Worm (Caenorhabditis elegans) whole organism, young adult: ENCODE results near the gene H20J04.6.

ENCODE experiments used
- D2030.7 ChIP-seq: fragments of 200-800 bp; sonication (Bioruptor generic); IDR thresholded peaks from 2 replicates; pipeline ENCODE4 v1.3.6; 2022; ENCODE audit warnings: missing genetic modification reagents, missing genetic modification characterization, missing compliant biosample characterization
- F23B12.7 ChIP-seq: sonication (generic microtip); optimal IDR thresholded peaks from 2 replicates; lab custom pipeline; 2017; ENCODE audit warnings: missing genetic modification characterization, mild to moderate bottlenecking, missing compliant biosample characterization, antibody characterized with exemption, moderate library complexity; ENCODE audit not compliant: insufficient read depth
- Y53F4B.3 ChIP-seq: fragments of 200-800 bp; sonication (Bioruptor generic); IDR thresholded peaks from 2 replicates; pipeline ENCODE4 v1.3.6; 2022; ENCODE audit warnings: missing genetic modification reagents, missing genetic modification characterization, missing compliant biosample characterization
- Y53G8AR.9 ChIP-seq: fragments of 200-800 bp; sonication (Bioruptor generic); conservative IDR thresholded peaks from 2 replicates; pipeline ENCODE4 v1.3.6; 2022; ENCODE audit warnings: missing genetic modification reagents, missing genetic modification characterization, missing compliant biosample characterization
- aptf-2 ChIP-seq: fragments of 200-800 bp; sonication (Bioruptor generic); conservative IDR thresholded peaks from 2 replicates; pipeline ENCODE4 v1.3.6; 2022; ENCODE audit warnings: missing genetic modification reagents, missing genetic modification characterization, missing compliant biosample characterization
- athp-1 ChIP-seq: sonication (generic microtip); optimal IDR thresholded peaks from 2 replicates; lab custom pipeline; 2017; ENCODE audit warnings: mild to moderate bottlenecking, missing genetic modification characterization, missing compliant biosample characterization
- attf-5 ChIP-seq: fragments of 200-800 bp; sonication (Bioruptor generic); optimal IDR thresholded peaks from 2 replicates; lab custom pipeline; 2018; ENCODE audit warnings: mild to moderate bottlenecking, missing genetic modification characterization, missing compliant biosample characterization
- cebp-1 ChIP-seq, 2 experiments: fragments of 200-800 bp in 1 of 2; sonication (Bioruptor generic) in 1 of 2; sonication (generic microtip) in 1 of 2; IDR thresholded peaks in 1 of 2; optimal IDR thresholded peaks in 1 of 2; 2 replicates each; pipeline versions ENCODE4 v1.3.6 to Lab custom; 2017 to 2022; ENCODE audit warnings: missing compliant biosample characterization in 2 of 2, missing genetic modification characterization in 2 of 2, mild to moderate bottlenecking in 1 of 2, missing genetic modification reagents in 1 of 2, moderate library complexity in 1 of 2
- ceh-40 ChIP-seq: fragments of 200-800 bp; sonication (Bioruptor generic); IDR thresholded peaks from 2 replicates; pipeline ENCODE4 v1.3.6; 2022; ENCODE audit warnings: missing genetic modification characterization, missing compliant biosample characterization
- ceh-79 ChIP-seq: sonication (generic microtip); optimal IDR thresholded peaks from 2 replicates; lab custom pipeline; 2017; ENCODE audit warnings: mild to moderate bottlenecking, missing genetic modification characterization, missing compliant biosample characterization
- ceh-91 ChIP-seq: fragments of 200-800 bp; sonication (Bioruptor generic); IDR thresholded peaks from 2 replicates; pipeline ENCODE4 v1.3.6; 2022; ENCODE audit warnings: missing genetic modification reagents, missing genetic modification characterization, missing compliant biosample characterization
- die-1 ChIP-seq: sonication (generic microtip); optimal IDR thresholded peaks from 2 replicates; lab custom pipeline; 2016; ENCODE audit warnings: missing genotype, mild to moderate bottlenecking, missing genetic modification characterization, missing compliant biosample characterization
- dox-1 ChIP-seq: fragments of 200-800 bp; sonication (Bioruptor generic); IDR thresholded peaks from 2 replicates; pipeline ENCODE4 v1.3.6; 2022; ENCODE audit warnings: missing genetic modification reagents, missing genetic modification characterization, missing compliant biosample characterization
- dpff-1 ChIP-seq: sonication (generic microtip); optimal IDR thresholded peaks from 2 replicates; lab custom pipeline; 2017; ENCODE audit warnings: mild to moderate bottlenecking, missing genetic modification characterization, missing compliant biosample characterization
- ekl-4 ChIP-seq: fragments of 200-800 bp; sonication (Bioruptor generic); IDR thresholded peaks from 2 replicates; pipeline ENCODE4 v1.3.6; 2022; ENCODE audit warnings: missing genetic modification reagents, missing genetic modification characterization, missing compliant biosample characterization
- ets-4 ChIP-seq: fragments of 200-800 bp; sonication (Bioruptor generic); optimal IDR thresholded peaks from 2 replicates; lab custom pipeline; 2018; ENCODE audit warnings: mild to moderate bottlenecking, missing genetic modification characterization, missing compliant biosample characterization
- fkh-3 ChIP-seq: sonication (generic microtip); optimal IDR thresholded peaks from 2 replicates; lab custom pipeline; 2016; ENCODE audit warnings: mild to moderate bottlenecking, missing genetic modification characterization, missing compliant biosample characterization
- hmg-1.2 ChIP-seq: fragments of 200-800 bp; sonication (Bioruptor generic); IDR thresholded peaks from 2 replicates; pipeline ENCODE4 v1.3.6; 2022; ENCODE audit warnings: missing genetic modification reagents, missing genetic modification characterization, missing compliant biosample characterization
- hmg-20 ChIP-seq: fragments of 200-800 bp; sonication (Bioruptor generic); IDR thresholded peaks from 2 replicates; pipeline ENCODE4 v1.3.6; 2022; ENCODE audit warnings: missing genetic modification reagents, missing genetic modification characterization, missing compliant biosample characterization
- hrde-1 ChIP-seq: sonication (generic microtip); optimal IDR thresholded peaks from 2 replicates; lab custom pipeline; 2016; ENCODE audit warnings: missing genetic modification characterization, mild to moderate bottlenecking, missing compliant biosample characterization, moderate library complexity, missing genotype, missing genetic modification reagents, borderline replicate concordance
- hsf-1 ChIP-seq: fragments of 200-800 bp; sonication (Bioruptor generic); IDR thresholded peaks from 2 replicates; pipeline ENCODE4 v1.3.6; 2022; ENCODE audit warnings: missing genetic modification reagents, missing genetic modification characterization, missing compliant biosample characterization
- let-607 ChIP-seq, 2 experiments: fragments of 200-800 bp in 1 of 2; sonication (Bioruptor generic) in 1 of 2; sonication (generic microtip) in 1 of 2; optimal IDR thresholded peaks; 2 replicates each; lab custom pipeline; 2016 to 2018; ENCODE audit warnings: mild to moderate bottlenecking in 2 of 2, missing compliant biosample characterization in 2 of 2, missing genetic modification characterization in 2 of 2, moderate library complexity in 2 of 2, missing genotype in 1 of 2
- lin-54 ChIP-seq: fragments of 200-800 bp; sonication (Bioruptor generic); optimal IDR thresholded peaks from 2 replicates; lab custom pipeline; 2018; ENCODE audit warnings: mild to moderate bottlenecking, missing genetic modification characterization, missing compliant biosample characterization
- lsl-1 ChIP-seq: fragments of 200-800 bp; sonication (Bioruptor generic); optimal IDR thresholded peaks from 2 replicates; lab custom pipeline; 2018; ENCODE audit warnings: mild to moderate bottlenecking, missing genetic modification characterization, moderate library complexity, missing compliant biosample characterization
- madf-10 ChIP-seq: sonication (generic microtip); optimal IDR thresholded peaks from 2 replicates; lab custom pipeline; 2016; ENCODE audit warnings: mild to moderate bottlenecking, missing genetic modification characterization, missing compliant biosample characterization
- madf-6 ChIP-seq: fragments of 200-800 bp; sonication (Bioruptor generic); IDR thresholded peaks from 2 replicates; pipeline ENCODE4 v1.3.6; 2022; ENCODE audit warnings: missing genetic modification reagents, missing genetic modification characterization, missing compliant biosample characterization
- madf-8 ChIP-seq: fragments of 200-800 bp; sonication (Bioruptor generic); conservative IDR thresholded peaks from 2 replicates; pipeline ENCODE4 v1.3.6; 2022; ENCODE audit warnings: missing genetic modification reagents, missing genetic modification characterization, missing compliant biosample characterization
- nfya-1 ChIP-seq: sonication (generic microtip); optimal IDR thresholded peaks from 2 replicates; lab custom pipeline; 2017; ENCODE audit warnings: antibody characterized with exemption, missing compliant biosample characterization, missing genetic modification characterization, borderline replicate concordance; ENCODE audit not compliant: insufficient read depth
- pha-4 ChIP-seq: fragments of 150-350 bp; sonication (generic microtip); optimal IDR thresholded peaks from 2 replicates; lab custom pipeline; 2014; ENCODE audit warnings: missing biosample characterization, missing genetic modification reagents, missing genetic modification characterization
- rpc-1 ChIP-seq, 2 experiments: fragments of 150-350 bp in 1 of 2; sonication (generic microtip) in 1 of 2; optimal IDR thresholded peaks; 2 replicates each; lab custom pipeline; 2014 to 2018; ENCODE audit warnings: missing biosample characterization in 1 of 2, missing genetic modification characterization in 1 of 2, missing genetic modification reagents in 1 of 2, missing genotype in 1 of 2
- snpc-1.3 ChIP-seq: sonication (generic microtip); optimal IDR thresholded peaks from 2 replicates; lab custom pipeline; 2017; ENCODE audit warnings: missing genetic modification characterization, mild to moderate bottlenecking, missing compliant biosample characterization, antibody characterized with exemption, moderate library complexity, missing genotype, missing genetic modification reagents; ENCODE audit not compliant: insufficient read depth
- sptf-2 ChIP-seq: fragments of 200-800 bp; sonication (Bioruptor generic); optimal IDR thresholded peaks from 2 replicates; lab custom pipeline; 2018; ENCODE audit warnings: mild to moderate bottlenecking, missing genetic modification characterization, missing compliant biosample characterization
- tlf-1 ChIP-seq: fragments of 200-800 bp; sonication (Bioruptor generic); optimal IDR thresholded peaks from 2 replicates; lab custom pipeline; 2018; ENCODE audit warnings: mild to moderate bottlenecking, missing genetic modification characterization, missing compliant biosample characterization
- zfh-2 ChIP-seq: fragments of 200-800 bp; sonication (Bioruptor generic); conservative IDR thresholded peaks from 2 replicates; pipeline ENCODE4 v1.3.6; 2022; ENCODE audit warnings: missing genetic modification reagents, missing genetic modification characterization, missing compliant biosample characterization
- zim-3 ChIP-seq: sonication (generic microtip); optimal IDR thresholded peaks from 2 replicates; lab custom pipeline; 2017; ENCODE audit warnings: mild to moderate bottlenecking, missing genetic modification characterization, moderate library complexity, missing compliant biosample characterization
- ztf-25 ChIP-seq: fragments of 200-800 bp; sonication (Bioruptor generic); IDR thresholded peaks from 2 replicates; pipeline ENCODE4 v1.3.6; 2022; ENCODE audit warnings: missing genetic modification reagents, missing genetic modification characterization, missing compliant biosample characterization
- ztf-28 ChIP-seq: fragments of 200-800 bp; sonication (Bioruptor generic); IDR thresholded peaks from 2 replicates; pipeline ENCODE4 v1.3.6; 2022; ENCODE audit warnings: missing genetic modification reagents, missing genetic modification characterization, missing compliant biosample characterization
- ztf-6 ChIP-seq: fragments of 200-800 bp; sonication (Bioruptor generic); IDR thresholded peaks from 2 replicates; pipeline ENCODE4 v1.3.6; 2022; ENCODE audit warnings: missing genetic modification reagents, missing genetic modification characterization, missing compliant biosample characterization

Gene H20J04.6

DNA sequence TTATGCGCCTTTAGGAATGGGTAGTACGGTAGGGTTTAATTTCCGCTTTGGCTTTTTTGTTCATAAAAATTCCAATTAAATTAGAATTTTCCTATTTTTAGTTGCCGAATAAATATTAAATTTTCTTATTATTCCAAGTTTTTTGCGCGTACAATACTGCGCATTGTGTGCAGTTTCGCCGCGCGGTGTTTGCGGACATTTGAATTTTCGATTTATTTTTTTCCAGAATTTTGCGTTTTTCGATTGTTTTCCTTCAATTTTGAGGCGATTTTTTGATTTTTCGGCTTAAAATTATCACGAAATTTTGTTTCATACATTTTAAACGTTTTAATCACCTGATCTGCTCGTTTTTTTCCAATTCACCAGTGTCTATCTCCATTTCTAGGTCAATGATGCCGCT lies at the start of gene H20J04.6:
H20J04.6 (plus strand) TSS at position 386 of the 400 bp plus-strand sequence.
- peak; percentile 27; the same call in 1 of the 2 replicates for TF ChIP-seq madf-6 (GFP tag; lab: Robert Waterston, UW)
- peak; percentile 19 for TF ChIP-seq lsl-1 (GFP tag; lab: Kevin White, UChicago)
- TF ChIP-seq ekl-4, result no peak
- peak; percentile 10 for TF ChIP-seq snpc-1.3 (tag; lab: Kevin White, UChicago)
- TF ChIP-seq athp-1 (tag; lab: Kevin White, UChicago), result no peak
- peak; percentile 13 for TF ChIP-seq lin-54 (GFP tag; lab: Kevin White, UChicago)
- TF ChIP-seq ztf-6 (GFP tag; lab: Robert Waterston, UW), result no peak

DNA sequence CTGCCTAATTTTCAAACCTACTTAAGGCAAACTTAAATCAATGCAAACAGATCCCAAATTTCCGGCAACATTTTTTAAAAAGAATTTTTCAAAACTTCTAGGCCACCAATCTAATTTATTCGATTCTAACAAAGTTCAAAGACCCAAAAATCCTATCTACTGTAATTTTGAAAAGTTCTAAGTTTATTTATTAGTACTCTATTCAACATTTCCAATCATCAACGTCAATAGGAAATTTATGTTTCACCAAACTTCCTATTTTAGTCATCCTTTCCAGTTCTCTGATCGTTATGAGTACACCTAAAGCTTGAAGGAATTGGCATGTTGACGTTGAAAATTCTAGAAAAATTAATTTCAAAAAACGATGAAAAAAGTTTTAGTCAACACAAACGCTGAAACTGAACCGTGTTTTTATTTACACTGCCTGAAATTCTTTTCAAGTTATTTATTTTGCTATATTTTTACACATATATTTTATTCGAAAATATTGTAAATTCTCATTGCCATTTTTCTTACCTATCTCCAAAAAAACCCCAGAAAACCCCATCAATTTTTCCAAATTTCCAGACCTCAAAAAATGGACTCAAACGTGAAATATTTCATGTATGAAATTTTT lies 47.3 kb upstream of the H20J04.6 start, which contains the start of gene npr-42:
npr-42 (plus strand) TSS at position 566 of the 616 bp plus-strand sequence.
- no peak for TF ChIP-seq cebp-1 (GFP tag; IDR thresholded peaks at IDR 0.05; lab: Robert Waterston, UW)
- no peak for TF ChIP-seq cebp-1 (tag; optimal IDR thresholded peaks at IDR 0.05; lab: Kevin White, UChicago)
- TF ChIP-seq ceh-91 (GFP tag; lab: Robert Waterston, UW), result no peak
- no peak for TF ChIP-seq zfh-2 (GFP tag; lab: Robert Waterston, UW)
- TF ChIP-seq, all 124 proteins: peak for 0

DNA sequence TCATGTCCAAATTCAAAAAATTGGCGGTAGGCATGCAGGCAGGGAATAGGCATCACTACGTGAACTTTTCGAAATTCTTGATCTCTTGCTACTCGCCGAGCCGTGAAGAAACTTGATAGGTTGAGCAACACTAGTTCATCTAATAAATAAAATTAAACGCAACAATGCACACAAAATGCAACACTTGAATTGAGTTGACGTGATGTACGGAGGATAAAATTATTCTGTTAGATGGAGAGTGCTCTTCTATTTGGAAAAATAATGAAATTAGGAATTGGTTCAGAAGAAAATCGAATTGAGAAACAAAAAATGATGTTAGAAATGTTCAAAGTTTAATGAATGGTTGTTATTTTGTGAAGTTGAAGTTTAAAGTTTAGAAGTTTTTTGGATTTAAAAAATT lies 46.1 kb upstream of the H20J04.6 start:
- TF ChIP-seq D2030.7 (GFP tag; lab: Robert Waterston, UW), result no peak
- no peak for TF ChIP-seq hsf-1 (GFP tag; lab: Robert Waterston, UW)
- TF ChIP-seq ztf-28 (GFP tag; lab: Robert Waterston, UW), result no peak
- TF ChIP-seq madf-10 (tag; lab: Kevin White, UChicago), result no peak
- TF ChIP-seq nfya-1 (tag; lab: Kevin White, UChicago), result no peak
- no peak for TF ChIP-seq tlf-1 (GFP tag; lab: Kevin White, UChicago)
- no peak for TF ChIP-seq zim-3 (tag; lab: Kevin White, UChicago)
- no peak for TF ChIP-seq rpc-1 (optimal IDR thresholded peaks at IDR 0.05; lab: Kevin White, UChicago)
- TF ChIP-seq rpc-1 (tag; optimal IDR thresholded peaks at IDR 0.05; lab: Kevin White, UChicago), result no peak
- no peak for TF ChIP-seq Y53G8AR.9 (GFP tag; lab: Robert Waterston, UW)
- TF ChIP-seq ceh-91 (GFP tag; lab: Robert Waterston, UW), result no peak
- TF ChIP-seq hmg-1.2, result no peak

DNA sequence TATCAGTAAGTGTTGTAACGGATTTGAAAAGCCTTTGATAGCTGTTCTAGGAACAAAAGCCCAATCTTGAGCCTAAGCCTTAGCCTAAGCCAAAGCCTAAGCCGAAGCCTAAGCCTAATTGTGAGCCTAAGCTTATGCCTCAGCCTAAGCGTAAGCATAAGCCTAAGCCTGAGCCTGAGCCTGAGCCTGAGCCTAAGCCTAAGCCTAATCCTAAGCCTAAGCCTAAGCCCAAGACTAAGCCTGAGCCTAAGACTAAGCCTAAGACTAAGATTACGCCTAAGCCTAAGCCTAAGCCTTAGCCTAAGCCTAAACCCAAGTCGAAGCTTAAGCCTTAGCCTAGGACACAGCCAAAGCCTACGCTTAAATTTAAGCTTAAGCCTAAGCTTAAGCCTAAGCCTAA lies 45.4 kb upstream of the H20J04.6 start:
- TF ChIP-seq pha-4 (tag; lab: Kevin White, UChicago), result no peak
- no peak for TF ChIP-seq sptf-2 (GFP tag; lab: Kevin White, UChicago)
- no peak for TF ChIP-seq hmg-20
- TF ChIP-seq ztf-25, result no peak
- no peak for TF ChIP-seq snpc-1.3 (tag; lab: Kevin White, UChicago)
- TF ChIP-seq dpff-1, result no peak
- TF ChIP-seq aptf-2 (GFP tag; lab: Robert Waterston, UW), result no peak
- TF ChIP-seq ets-4 (GFP tag; lab: Kevin White, UChicago), result no peak
- no peak for TF ChIP-seq lin-54 (GFP tag; lab: Kevin White, UChicago)
- TF ChIP-seq fkh-3 (tag; lab: Kevin White, UChicago), result no peak
- TF ChIP-seq Y53F4B.3 (GFP tag; lab: Robert Waterston, UW), result no peak
- no peak for TF ChIP-seq ceh-79
- TF ChIP-seq hrde-1 (tag; lab: Kevin White, UChicago), result no peak
- no peak for TF ChIP-seq dox-1
- no peak for TF ChIP-seq F23B12.7 (tag; lab: Kevin White, UChicago)
- no peak for TF ChIP-seq die-1 (tag; lab: Kevin White, UChicago)
- TF ChIP-seq madf-8 (GFP tag; lab: Robert Waterston, UW), result no peak
- TF ChIP-seq let-607 (tag; optimal IDR thresholded peaks at IDR 0.05; lab: Kevin White, UChicago), result no peak
- TF ChIP-seq ceh-40, result no peak
- TF ChIP-seq attf-5 (GFP tag; lab: Kevin White, UChicago), result no peak
